Fruit fly (Drosophila melanogaster) whole organism, embryonic: ENCODE results near the gene eEF1alpha2.

Source experiments
- ATbp ChIP-seq: fragments of 200-800 bp; sonication (Bioruptor generic); optimal IDR thresholded peaks from 2 replicates; lab custom pipeline; 2017; ENCODE audit warnings: missing biosample characterization, mild to moderate bottlenecking, missing genetic modification characterization, missing genetic modification reagents
- Atf-2 ChIP-seq: fragments of 200-800 bp; sonication (Bioruptor generic); optimal IDR thresholded peaks from 2 replicates; lab custom pipeline; 2016; ENCODE audit warnings: missing biosample characterization, missing genetic modification characterization
- CG10366 ChIP-seq: fragments of 200-800 bp; sonication (Bioruptor generic); IDR thresholded peaks from 2 replicates; pipeline ENCODE4 v1.3.6; 2022; ENCODE audit warnings: missing biosample characterization, missing genetic modification characterization
- CG11504 ChIP-seq: fragments of 200-800 bp; sonication (Bioruptor generic); optimal IDR thresholded peaks from 3 replicates; lab custom pipeline; 2019; ENCODE audit warnings: missing biosample characterization, mild to moderate bottlenecking, missing genetic modification characterization, moderate library complexity
- CG13894 ChIP-seq: fragments of 200-800 bp; sonication (Bioruptor generic); optimal IDR thresholded peaks from 3 replicates; lab custom pipeline; 2018; ENCODE audit warnings: missing biosample characterization, mild to moderate bottlenecking, missing genetic modification characterization, moderate library complexity
- CG1647 ChIP-seq: fragments of 200-800 bp; sonication (Bioruptor generic); optimal IDR thresholded peaks from 3 replicates; lab custom pipeline; 2016; ENCODE audit warnings: missing biosample characterization, missing genetic modification characterization
- CG3163 ChIP-seq: fragments of 200-800 bp; sonication (Bioruptor generic); optimal IDR thresholded peaks from 3 replicates; lab custom pipeline; 2016; ENCODE audit warnings: missing biosample characterization, missing genetic modification characterization
- CG4617 ChIP-seq: fragments of 200-800 bp; sonication (Bioruptor generic); optimal IDR thresholded peaks from 3 replicates; lab custom pipeline; 2016; ENCODE audit warnings: missing biosample characterization, missing genetic modification characterization, borderline replicate concordance
- CG6654 ChIP-seq: fragments of 200-800 bp; sonication (Bioruptor generic); optimal IDR thresholded peaks from 2 replicates; lab custom pipeline; 2017; ENCODE audit warnings: missing biosample characterization, mild to moderate bottlenecking, missing genetic modification characterization
- CG7556 ChIP-seq: fragments of 200-800 bp; sonication (Bioruptor generic); optimal IDR thresholded peaks from 2 replicates; lab custom pipeline; 2017; ENCODE audit warnings: missing biosample characterization, mild to moderate bottlenecking, missing genetic modification characterization
- CG7745 ChIP-seq: fragments of 200-800 bp; sonication (Bioruptor generic); optimal IDR thresholded peaks from 2 replicates; lab custom pipeline; 2018; ENCODE audit warnings: missing biosample characterization, mild to moderate bottlenecking, missing genetic modification characterization, moderate library complexity
- Doc3 ChIP-seq: fragments of 200-800 bp; sonication (Bioruptor generic); IDR thresholded peaks from 3 replicates; pipeline ENCODE4 v1.3.6; 2022; ENCODE audit warnings: missing biosample characterization, missing genetic modification characterization; ENCODE audit not compliant: partially characterized antibody
- Fer3 ChIP-seq: fragments of 200-800 bp; sonication (Bioruptor generic); optimal IDR thresholded peaks from 2 replicates; lab custom pipeline; 2018; ENCODE audit warnings: missing biosample characterization, mild to moderate bottlenecking, missing genetic modification characterization, moderate library complexity
- H15 ChIP-seq: fragments of 200-800 bp; sonication (Bioruptor generic); IDR thresholded peaks from 3 replicates; pipeline ENCODE4 v1.3.6; 2022; ENCODE audit warnings: missing biosample characterization, missing genetic modification characterization
- Hmr ChIP-seq: fragments of 200-800 bp; sonication (Bioruptor generic); optimal IDR thresholded peaks from 3 replicates; lab custom pipeline; 2017; ENCODE audit warnings: mild to moderate bottlenecking, missing biosample characterization, missing genetic modification reagents, missing genetic modification characterization
- Side ChIP-seq: fragments of 200-800 bp; sonication (Bioruptor generic); optimal IDR thresholded peaks from 2 replicates; lab custom pipeline; 2016; ENCODE audit warnings: missing biosample characterization, missing genetic modification characterization
- Ssrp ChIP-seq: fragments of 200-800 bp; sonication (Bioruptor generic); optimal IDR thresholded peaks from 2 replicates; lab custom pipeline; 2018; ENCODE audit warnings: missing biosample characterization, mild to moderate bottlenecking, missing genetic modification characterization, moderate library complexity
- Stat92E ChIP-seq, 3 experiments: fragments of >200 bp in 2 of 3; fragments of 200-800 bp in 1 of 3; sonication (Bioruptor generic) in 1 of 3; optimal IDR thresholded peaks; 2 replicates each; lab custom pipeline; 2017 to 2019; ENCODE audit warnings: missing biosample characterization in 3 of 3, missing genetic modification characterization in 3 of 3, mild to moderate bottlenecking in 1 of 3, moderate library complexity in 1 of 3
- aop ChIP-seq: fragments of 200-800 bp; sonication (Bioruptor generic); IDR thresholded peaks from 2 replicates; pipeline ENCODE4 v1.3.6; 2022; ENCODE audit warnings: missing biosample characterization, missing genetic modification characterization
- crol ChIP-seq: fragments of 200-800 bp; sonication (Bioruptor generic); IDR thresholded peaks from 2 replicates; pipeline ENCODE4 v1.3.6; 2022; ENCODE audit warnings: missing biosample characterization, missing genetic modification characterization
- dm ChIP-seq: fragments of 200-800 bp; sonication (Bioruptor generic); optimal IDR thresholded peaks from 3 replicates; lab custom pipeline; 2016; ENCODE audit warnings: missing biosample characterization, missing genetic modification characterization
- exex ChIP-seq: fragments of 200-800 bp; sonication (Bioruptor generic); optimal IDR thresholded peaks from 4 replicates; lab custom pipeline; 2018; ENCODE audit warnings: missing biosample characterization, mild to moderate bottlenecking, missing genetic modification characterization, moderate library complexity
- gcm ChIP-seq: fragments of 200-800 bp; sonication (Bioruptor generic); optimal IDR thresholded peaks from 2 replicates; lab custom pipeline; 2019; ENCODE audit warnings: missing biosample characterization, mild to moderate bottlenecking, missing genetic modification characterization, moderate library complexity
- jing ChIP-seq: fragments of 200-800 bp; sonication (Bioruptor generic); optimal IDR thresholded peaks from 2 replicates; lab custom pipeline; 2018; ENCODE audit warnings: missing biosample characterization, mild to moderate bottlenecking, missing genetic modification characterization
- kay ChIP-seq: fragments of 200-800 bp; sonication (Bioruptor generic); optimal IDR thresholded peaks from 2 replicates; lab custom pipeline; 2016; ENCODE audit warnings: missing biosample characterization, missing genetic modification characterization
- ken ChIP-seq: fragments of 200-800 bp; sonication (Bioruptor generic); IDR thresholded peaks from 3 replicates; pipeline ENCODE4 v1.3.6; 2022; ENCODE audit warnings: missing biosample characterization, missing genetic modification characterization
- lov ChIP-seq, 2 experiments: fragments of 200-800 bp in 1 of 2; fragments of >200 bp in 1 of 2; sonication (Bioruptor generic) in 1 of 2; IDR thresholded peaks in 1 of 2; optimal IDR thresholded peaks in 1 of 2; 2 replicates in 1 of 2; 3 replicates in 1 of 2; pipeline versions ENCODE4 v1.3.6 to Lab custom; 2017 to 2022; ENCODE audit warnings: missing biosample characterization in 1 of 2, missing genetic modification characterization in 1 of 2
- nau ChIP-seq: fragments of 200-800 bp; sonication (Bioruptor generic); optimal IDR thresholded peaks from 3 replicates; lab custom pipeline; 2017; ENCODE audit warnings: missing biosample characterization, mild to moderate bottlenecking, missing genetic modification characterization, missing genetic modification reagents
- nom ChIP-seq: fragments of 200-800 bp; sonication (Bioruptor generic); optimal IDR thresholded peaks from 2 replicates; lab custom pipeline; 2017; ENCODE audit warnings: missing biosample characterization, missing genetic modification characterization, mild to moderate bottlenecking, moderate library complexity, missing genetic modification reagents
- run ChIP-seq: fragments of 200-800 bp; sonication (Bioruptor generic); optimal IDR thresholded peaks from 3 replicates; lab custom pipeline; 2018; ENCODE audit warnings: missing biosample characterization, mild to moderate bottlenecking, missing genetic modification characterization
- scrt ChIP-seq: fragments of 200-800 bp; sonication (Bioruptor generic); optimal IDR thresholded peaks from 2 replicates; lab custom pipeline; 2018; ENCODE audit warnings: missing biosample characterization, mild to moderate bottlenecking, missing genetic modification characterization, moderate library complexity
- sisA ChIP-seq: fragments of 200-800 bp; sonication (Bioruptor generic); IDR thresholded peaks from 2 replicates; pipeline ENCODE4 v1.3.6; 2022; ENCODE audit warnings: missing biosample characterization, missing genetic modification characterization
- slbo ChIP-seq: fragments of 200-800 bp; sonication (Bioruptor generic); IDR thresholded peaks from 2 replicates; pipeline ENCODE4 v1.3.6; 2022; ENCODE audit warnings: missing biosample characterization, missing genetic modification characterization
- sr ChIP-seq: fragments of 200-800 bp; sonication (Bioruptor generic); IDR thresholded peaks from 3 replicates; pipeline ENCODE4 v1.3.6; 2022; ENCODE audit warnings: missing biosample characterization, missing genetic modification characterization
- tna ChIP-seq: fragments of 200-800 bp; sonication (Bioruptor generic); IDR thresholded peaks from 2 replicates; pipeline ENCODE4 v1.3.6; 2022; ENCODE audit warnings: missing biosample characterization, missing genetic modification characterization; ENCODE audit not compliant: partially characterized antibody
- ttk ChIP-seq: fragments of 200-800 bp; sonication (Bioruptor generic); IDR thresholded peaks from 2 replicates; pipeline ENCODE4 v2.1.2; 2022; ENCODE audit warnings: missing biosample characterization, missing genetic modification characterization
- vfl ChIP-seq: fragments of 200-800 bp; sonication (Bioruptor generic); optimal IDR thresholded peaks from 2 replicates; lab custom pipeline; 2016; ENCODE audit warnings: missing biosample characterization, missing genetic modification characterization

The eEF1alpha2 gene

DNA sequence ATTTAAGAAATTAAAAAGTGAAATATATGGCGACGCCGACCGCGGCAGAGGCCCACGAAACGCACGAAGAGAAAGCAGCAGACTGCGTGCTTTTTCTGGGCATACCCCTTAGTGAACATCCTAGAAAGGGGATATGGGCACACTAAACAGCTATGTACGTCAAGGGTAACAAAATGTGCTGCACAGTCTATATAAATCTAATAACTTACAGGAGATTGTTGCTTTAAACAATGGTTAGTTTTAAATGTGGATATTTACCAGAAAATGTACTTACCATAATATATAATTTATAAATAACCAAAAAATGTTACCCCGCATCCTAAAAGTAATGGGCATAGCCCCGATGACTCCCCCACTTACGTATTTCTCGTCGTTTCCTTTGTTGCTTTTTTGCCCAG lies 20.1 kb upstream of the eEF1alpha2 start (continued):
- TF ChIP-seq Stat92E (GFP tag; optimal IDR thresholded peaks at IDR 0.05; lab: Kevin White, UChicago) (no peak), CG1647 (GFP tag; lab: Kevin White, UChicago) (no peak), run (no peak), ATbp (GFP tag; lab: Kevin White, UChicago) (peak; percentile 40), CG13894 (tag; lab: Kevin White, UChicago) (no peak), CG7745 (tag; lab: Kevin White, UChicago) (no peak), scrt (no peak), CG11504 (tag; lab: Kevin White, UChicago) (peak; percentile 15), dm (GFP tag; lab: Kevin White, UChicago) (no peak), Ssrp (tag; lab: Kevin White, UChicago) (peak; percentile 10), exex (tag; lab: Kevin White, UChicago) (no peak), Atf-2 (GFP tag; lab: Kevin White, UChicago) (no peak), H15 (no peak), CG6654 (GFP tag; lab: Kevin White, UChicago) (peak; percentile 6)
- TF ChIP-seq, all 482 proteins: peak for 40

DNA sequence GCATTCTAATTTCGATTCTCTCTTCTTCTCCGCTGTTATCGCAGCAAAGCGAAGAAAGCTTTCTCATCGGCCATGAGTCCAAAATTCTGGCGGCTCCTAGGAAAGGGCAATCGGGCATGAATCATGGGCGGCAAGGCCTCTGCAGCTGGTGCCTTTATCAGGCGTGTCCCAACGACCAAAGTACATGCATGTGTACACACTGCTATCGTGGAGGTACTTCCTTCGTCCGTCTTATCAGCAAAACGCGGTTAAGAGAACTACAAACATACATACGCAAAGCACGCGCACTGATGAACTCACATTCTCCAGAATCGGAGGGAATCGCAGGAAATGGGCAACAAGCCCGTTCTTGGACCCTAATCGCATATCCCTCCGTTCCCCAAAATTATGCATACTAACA lies 19.3 kb upstream of the eEF1alpha2 start:
- TF ChIP-seq tna (no peak), nom (GFP tag; lab: Kevin White, UChicago) (peak; percentile 54)

DNA sequence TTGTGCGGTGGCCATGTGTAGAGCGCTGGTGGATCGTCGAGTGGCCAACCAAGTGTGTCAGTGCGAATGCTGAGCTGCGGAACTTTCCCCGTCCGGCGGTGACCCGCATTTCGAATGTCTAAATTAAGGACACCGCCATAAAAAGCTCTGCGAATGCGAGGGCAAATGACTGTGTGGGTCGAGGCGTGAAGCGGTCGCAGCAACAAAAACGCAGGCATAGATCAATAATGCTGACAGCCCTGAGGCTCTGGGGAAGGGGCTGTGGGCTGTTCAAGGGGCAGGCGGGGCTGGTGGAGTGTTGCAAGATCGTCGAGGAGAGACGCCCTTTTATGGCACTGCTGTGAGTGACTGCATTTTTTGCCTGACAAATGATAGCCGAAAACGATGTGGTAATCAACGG lies 18.8 kb upstream of the eEF1alpha2 start:
- TF ChIP-seq sr (GFP tag; lab: Robert Waterston, UW): peak; percentile 75; the same call in 2 of the 3 replicates
- 0 out of 2 replicates have a peak, but pooled peaks have one; percentile 16 for TF ChIP-seq CG10366
- no peak for TF ChIP-seq nau (GFP tag; lab: Kevin White, UChicago)
- no peak for TF ChIP-seq sisA (GFP tag; lab: Robert Waterston, UW)
- no peak for TF ChIP-seq lov (optimal IDR thresholded peaks at IDR 0.05; lab: Kevin White, UChicago)
- TF ChIP-seq lov (GFP tag; IDR thresholded peaks at IDR 0.05; lab: Robert Waterston, UW): 0 out of 3 replicates have a peak, but pooled peaks have one; percentile 29
- TF ChIP-seq CG7556 (GFP tag; lab: Kevin White, UChicago): no peak
- no peak for TF ChIP-seq CG4617 (GFP tag; lab: Kevin White, UChicago)
- TF ChIP-seq Side (GFP tag; lab: Kevin White, UChicago): no peak
- no peak for TF ChIP-seq Doc3 (GFP tag; lab: Robert Waterston, UW)
- TF ChIP-seq ttk (GFP tag; lab: Robert Waterston, UW): peak; percentile 30; the same call in 1 of the 2 replicates
- 0 out of 3 replicates have a peak, but pooled peaks have one; percentile 11 for TF ChIP-seq ken (GFP tag; lab: Robert Waterston, UW)
- TF ChIP-seq vfl: no peak
- peak; percentile 54 for TF ChIP-seq crol
- no peak for TF ChIP-seq kay (GFP tag; lab: Kevin White, UChicago)
- no peak for TF ChIP-seq Hmr (GFP tag; lab: Kevin White, UChicago)
- 0 out of 2 replicates have a peak, but pooled peaks have one; percentile 14 for TF ChIP-seq slbo (GFP tag; lab: Robert Waterston, UW)
- TF ChIP-seq aop (GFP tag; lab: Robert Waterston, UW): no peak
- TF ChIP-seq CG3163 (GFP tag; lab: Kevin White, UChicago): no peak
- no peak for TF ChIP-seq Fer3 (tag; lab: Kevin White, UChicago)
- peak; percentile 41 for TF ChIP-seq gcm (GFP tag; lab: Kevin White, UChicago)
- TF ChIP-seq jing (GFP tag; lab: Kevin White, UChicago): no peak
